Fruit fly (Drosophila melanogaster) whole organism, embryonic: ENCODE data around the gene CG10333.

ENCODE experiments used
- C15 ChIP-seq: fragments of 200-800 bp; sonication (Bioruptor generic); IDR thresholded peaks from 3 replicates; pipeline ENCODE4 v1.3.6; 2022; ENCODE audit warnings: missing biosample characterization, missing genetic modification characterization
- CG12219 ChIP-seq: fragments of 200-800 bp; sonication (Bioruptor generic); optimal IDR thresholded peaks from 3 replicates; lab custom pipeline; 2018; ENCODE audit warnings: missing biosample characterization, mild to moderate bottlenecking, missing genetic modification characterization
- CG12299 ChIP-seq: fragments of 200-800 bp; sonication (Bioruptor generic); optimal IDR thresholded peaks from 2 replicates; lab custom pipeline; 2018; ENCODE audit warnings: missing biosample characterization, mild to moderate bottlenecking, missing genetic modification characterization
- CG12391 ChIP-seq: fragments of 200-800 bp; sonication (Bioruptor generic); optimal IDR thresholded peaks from 3 replicates; lab custom pipeline; 2018; ENCODE audit warnings: missing biosample characterization, mild to moderate bottlenecking, missing genetic modification characterization, moderate library complexity
- CG15479 ChIP-seq: fragments of 200-800 bp; sonication (Bioruptor generic); optimal IDR thresholded peaks from 3 replicates; lab custom pipeline; 2019; ENCODE audit warnings: missing biosample characterization, mild to moderate bottlenecking, missing genetic modification characterization, moderate library complexity
- CG16813 ChIP-seq: fragments of 200-800 bp; sonication (Bioruptor generic); IDR thresholded peaks from 3 replicates; pipeline ENCODE4 v1.3.6; 2022; ENCODE audit warnings: missing biosample characterization, missing genetic modification characterization; ENCODE audit not compliant: partially characterized antibody
- CG17612 ChIP-seq: fragments of 200-800 bp; sonication (Bioruptor generic); IDR thresholded peaks from 2 replicates; pipeline ENCODE4 v1.3.6; 2022; ENCODE audit warnings: missing biosample characterization, missing genetic modification characterization
- CG1792 ChIP-seq: fragments of 200-800 bp; sonication (Bioruptor generic); optimal IDR thresholded peaks from 2 replicates; lab custom pipeline; 2016; ENCODE audit warnings: missing biosample characterization, missing genetic modification characterization
- CG18011 ChIP-seq: fragments of 200-800 bp; sonication (Bioruptor generic); optimal IDR thresholded peaks from 2 replicates; lab custom pipeline; 2017; ENCODE audit warnings: missing biosample characterization, missing genetic modification characterization, mild to moderate bottlenecking, moderate library complexity, missing genotype
- CG18619 ChIP-seq: fragments of 200-800 bp; sonication (Bioruptor generic); optimal IDR thresholded peaks from 3 replicates; lab custom pipeline; 2017; ENCODE audit warnings: missing biosample characterization, mild to moderate bottlenecking, missing genetic modification characterization
- CG2120 ChIP-seq: fragments of 200-800 bp; sonication (Bioruptor generic); optimal IDR thresholded peaks from 3 replicates; lab custom pipeline; 2016; ENCODE audit warnings: missing biosample characterization, missing genetic modification characterization
- CG31441 ChIP-seq: fragments of 200-800 bp; sonication (Bioruptor generic); IDR thresholded peaks from 2 replicates; pipeline ENCODE4 v1.3.6; 2022; ENCODE audit warnings: missing biosample characterization, missing genetic modification characterization
- CG34224 ChIP-seq: fragments of 200-800 bp; sonication (Bioruptor generic); IDR thresholded peaks from 3 replicates; pipeline ENCODE4 v1.3.6; 2022; ENCODE audit warnings: missing biosample characterization, missing genetic modification characterization; ENCODE audit not compliant: partially characterized antibody
- CG3847 ChIP-seq: fragments of 200-800 bp; sonication (Bioruptor generic); IDR thresholded peaks from 2 replicates; pipeline ENCODE4 v1.3.6; 2022; ENCODE audit warnings: missing biosample characterization, missing genetic modification characterization
- CG4360 ChIP-seq: fragments of 200-800 bp; sonication (Bioruptor generic); IDR thresholded peaks from 2 replicates; pipeline ENCODE4 v1.3.6; 2022; ENCODE audit warnings: missing biosample characterization, missing genetic modification characterization
- CG6854 ChIP-seq: fragments of 200-800 bp; sonication (Bioruptor generic); optimal IDR thresholded peaks from 3 replicates; lab custom pipeline; 2017; ENCODE audit warnings: missing biosample characterization, mild to moderate bottlenecking, missing genetic modification characterization
- CG8924 ChIP-seq: fragments of 200-800 bp; optimal IDR thresholded peaks from 3 replicates; lab custom pipeline; 2019; ENCODE audit warnings: missing biosample characterization, mild to moderate bottlenecking, missing genetic modification characterization, moderate library complexity
- Chrac-16 ChIP-seq: fragments of 200-800 bp; sonication (Bioruptor generic); optimal IDR thresholded peaks from 3 replicates; lab custom pipeline; 2016; ENCODE audit warnings: missing biosample characterization, missing genetic modification characterization
- Dip3 ChIP-seq: fragments of 200-800 bp; sonication (Bioruptor generic); optimal IDR thresholded peaks from 3 replicates; lab custom pipeline; 2016; ENCODE audit warnings: missing biosample characterization, missing genetic modification characterization
- HLH3B ChIP-seq: fragments of 200-800 bp; sonication (Bioruptor generic); IDR thresholded peaks from 2 replicates; pipeline ENCODE4 v1.3.6; 2022; ENCODE audit warnings: missing biosample characterization, missing genetic modification characterization
- Hr3 ChIP-seq: fragments of 200-800 bp; sonication (Bioruptor generic); optimal IDR thresholded peaks from 3 replicates; lab custom pipeline; 2016; ENCODE audit warnings: missing biosample characterization, missing genetic modification characterization
- Hsf ChIP-seq: fragments of 200-800 bp; sonication (Bioruptor generic); optimal IDR thresholded peaks from 3 replicates; lab custom pipeline; 2016; ENCODE audit warnings: missing biosample characterization, missing genetic modification characterization
- MTF-1 ChIP-seq: fragments of 200-800 bp; sonication (Bioruptor generic); optimal IDR thresholded peaks from 2 replicates; lab custom pipeline; 2018; ENCODE audit warnings: missing biosample characterization, mild to moderate bottlenecking, missing genetic modification characterization, borderline replicate concordance
- Med ChIP-seq: fragments of 200-800 bp; sonication (Bioruptor generic); peaks from one replicate; lab custom pipeline; 2016; ENCODE audit warnings: missing biosample characterization, missing genetic modification characterization, mild to moderate bottlenecking, inconsistent platforms, moderate library complexity
- Meics ChIP-seq: fragments of 200-800 bp; sonication (Bioruptor generic); optimal IDR thresholded peaks from 2 replicates; lab custom pipeline; 2017; ENCODE audit warnings: missing biosample characterization, mild to moderate bottlenecking, missing genetic modification characterization
- Myb ChIP-seq: fragments of 200-800 bp; sonication (Bioruptor generic); optimal IDR thresholded peaks from 2 replicates; lab custom pipeline; 2016; ENCODE audit warnings: missing biosample characterization, missing genetic modification characterization
- Opbp ChIP-seq: fragments of 200-800 bp; sonication (Bioruptor generic); IDR thresholded peaks from 3 replicates; pipeline ENCODE4 v1.3.6; 2022; ENCODE audit warnings: missing biosample characterization, missing genetic modification characterization; ENCODE audit not compliant: partially characterized antibody
- Stat92E ChIP-seq, 3 experiments: fragments of >200 bp in 2 of 3; fragments of 200-800 bp in 1 of 3; sonication (Bioruptor generic) in 1 of 3; optimal IDR thresholded peaks; 2 replicates each; lab custom pipeline; 2017 to 2019; ENCODE audit warnings: missing biosample characterization in 3 of 3, missing genetic modification characterization in 3 of 3, mild to moderate bottlenecking in 1 of 3, moderate library complexity in 1 of 3
- ara ChIP-seq: fragments of 200-800 bp; sonication (Bioruptor generic); IDR thresholded peaks from 2 replicates; pipeline ENCODE4 v1.3.6; 2022; ENCODE audit warnings: missing biosample characterization, missing genetic modification characterization
- az2 ChIP-seq: fragments of 200-800 bp; sonication (Bioruptor generic); optimal IDR thresholded peaks from 3 replicates; lab custom pipeline; 2016; ENCODE audit warnings: missing biosample characterization, missing genetic modification characterization
- bab2 ChIP-seq: fragments of 200-800 bp; sonication (Bioruptor generic); optimal IDR thresholded peaks from 2 replicates; lab custom pipeline; 2016; ENCODE audit warnings: missing biosample characterization, missing genetic modification characterization
- chinmo ChIP-seq: fragments of 200-800 bp; sonication (Bioruptor generic); IDR thresholded peaks from 4 replicates; pipeline ENCODE4 v1.3.6; 2022; ENCODE audit warnings: missing biosample characterization, missing genetic modification characterization; ENCODE audit not compliant: partially characterized antibody
- dmrt99B ChIP-seq: fragments of 200-800 bp; sonication (Bioruptor generic); optimal IDR thresholded peaks from 2 replicates; lab custom pipeline; 2018; ENCODE audit warnings: missing biosample characterization, mild to moderate bottlenecking, missing genetic modification characterization, moderate library complexity
- en ChIP-seq: fragments of 200-800 bp; sonication (Bioruptor generic); optimal IDR thresholded peaks from 2 replicates; lab custom pipeline; 2016; ENCODE audit warnings: missing biosample characterization, missing genetic modification characterization
- gem ChIP-seq: fragments of 200-800 bp; sonication (Bioruptor generic); optimal IDR thresholded peaks from 2 replicates; lab custom pipeline; 2019; ENCODE audit warnings: missing biosample characterization, mild to moderate bottlenecking, missing genetic modification characterization, moderate library complexity
- hkb ChIP-seq, 2 experiments: fragments of 200-800 bp in 1 of 2; fragments of >200 bp in 1 of 2; sonication (Bioruptor generic) in 1 of 2; IDR thresholded peaks in 1 of 2; optimal IDR thresholded peaks in 1 of 2; 2 replicates each; pipeline versions ENCODE4 v1.3.6 to Lab custom; 2017 to 2022; ENCODE audit warnings: missing biosample characterization in 1 of 2, missing genetic modification characterization in 1 of 2
- inv ChIP-seq: fragments of 200-800 bp; sonication (Bioruptor generic); IDR thresholded peaks from 2 replicates; pipeline ENCODE4 v1.3.6; 2022; ENCODE audit warnings: missing biosample characterization, missing genetic modification characterization; ENCODE audit not compliant: partially characterized antibody
- ken ChIP-seq: fragments of 200-800 bp; sonication (Bioruptor generic); IDR thresholded peaks from 3 replicates; pipeline ENCODE4 v1.3.6; 2022; ENCODE audit warnings: missing biosample characterization, missing genetic modification characterization
- klu ChIP-seq: fragments of 200-800 bp; sonication (Bioruptor generic); IDR thresholded peaks from 2 replicates; pipeline ENCODE4 v1.3.6; 2022; ENCODE audit warnings: missing biosample characterization, missing genetic modification characterization
- maf-S ChIP-seq: fragments of 200-800 bp; sonication (Bioruptor generic); optimal IDR thresholded peaks from 2 replicates; lab custom pipeline; 2016; ENCODE audit warnings: missing biosample characterization, missing genetic modification characterization
- oc ChIP-seq: fragments of 200-800 bp; sonication (Bioruptor generic); optimal IDR thresholded peaks from 2 replicates; lab custom pipeline; 2018; ENCODE audit warnings: missing biosample characterization, mild to moderate bottlenecking, missing genetic modification characterization, moderate library complexity
- sc ChIP-seq, 3 experiments: fragments of >200 bp in 2 of 3; fragments of 200-800 bp in 1 of 3; sonication (Bioruptor generic) in 1 of 3; optimal IDR thresholded peaks; 2 replicates in 2 of 3; 3 replicates in 1 of 3; lab custom pipeline; 2017; ENCODE audit warnings: mild to moderate bottlenecking in 1 of 3, missing biosample characterization in 1 of 3, missing genetic modification characterization in 1 of 3, missing genetic modification reagents in 1 of 3
- schlank ChIP-seq: fragments of 200-800 bp; sonication (Bioruptor generic); optimal IDR thresholded peaks from 2 replicates; lab custom pipeline; 2018; ENCODE audit warnings: missing biosample characterization, mild to moderate bottlenecking, missing genetic modification characterization
- sob ChIP-seq: fragments of 200-800 bp; sonication (Bioruptor generic); IDR thresholded peaks from 2 replicates; pipeline ENCODE4 v1.3.6; 2022; ENCODE audit warnings: missing biosample characterization, missing genetic modification characterization
- stc ChIP-seq: fragments of 200-800 bp; sonication (Bioruptor generic); IDR thresholded peaks from 2 replicates; pipeline ENCODE4 v1.3.6; 2022; ENCODE audit warnings: missing biosample characterization, missing genetic modification characterization
- tll ChIP-seq, 2 experiments: fragments of 200-800 bp in 1 of 2; fragments of >200 bp in 1 of 2; sonication (Bioruptor generic) in 1 of 2; optimal IDR thresholded peaks; 2 replicates each; lab custom pipeline; 2017 to 2019; ENCODE audit warnings: missing biosample characterization in 2 of 2, missing genetic modification characterization in 2 of 2, mild to moderate bottlenecking in 1 of 2, moderate library complexity in 1 of 2
- tx ChIP-seq: fragments of 200-800 bp; sonication (Bioruptor generic); optimal IDR thresholded peaks from 2 replicates; lab custom pipeline; 2016; ENCODE audit warnings: missing biosample characterization, missing genetic modification characterization
- vvl ChIP-seq: fragments of 200-800 bp; sonication (Bioruptor generic); IDR thresholded peaks from 2 replicates; pipeline ENCODE4 v1.3.6; 2022; ENCODE audit warnings: missing biosample characterization, missing genetic modification characterization
- wek ChIP-seq: fragments of 200-800 bp; sonication (Bioruptor generic); optimal IDR thresholded peaks from 3 replicates; lab custom pipeline; 2018; ENCODE audit warnings: missing biosample characterization, mild to moderate bottlenecking, missing genetic modification characterization, moderate library complexity
- yki ChIP-seq: fragments of >200 bp; optimal IDR thresholded peaks from 3 replicates; lab custom pipeline; 2018

The CG10333 gene

DNA sequence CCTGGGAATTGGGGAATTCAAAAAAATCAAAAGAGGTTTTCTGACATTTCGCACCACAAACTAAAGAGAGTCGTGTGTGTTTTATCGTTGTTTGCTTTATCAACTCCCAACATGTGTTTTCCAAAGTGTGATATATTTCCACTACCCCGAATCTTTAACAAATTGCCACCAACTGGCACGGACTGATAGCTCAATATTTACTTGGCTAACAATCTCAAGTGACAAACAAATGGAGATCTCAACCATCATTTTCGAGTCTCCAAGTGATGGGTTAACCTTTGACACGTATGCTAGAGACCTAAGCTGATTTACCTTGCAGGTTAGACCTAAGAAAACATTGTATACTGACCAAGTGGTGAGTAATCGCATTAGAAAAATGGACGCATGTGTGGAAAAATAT lies 18.8 kb downstream of the CG10333 start (continued):
- no peak for TF ChIP-seq CG2120 (GFP tag; lab: Kevin White, UChicago)
- 0 out of 2 replicates have a peak, but pooled peaks have one; percentile 4 for TF ChIP-seq vvl (GFP tag; lab: Robert Waterston, UW)
- TF ChIP-seq Opbp (GFP tag; lab: Robert Waterston, UW): no peak
- TF ChIP-seq tx: no peak
- TF ChIP-seq MTF-1 (GFP tag; lab: Kevin White, UChicago): peak; percentile 43
- TF ChIP-seq HLH3B (GFP tag; lab: Robert Waterston, UW): no peak
- peak; percentile 24 for TF ChIP-seq bab2 (GFP tag; lab: Kevin White, UChicago)
- TF ChIP-seq az2 (GFP tag; lab: Kevin White, UChicago): no peak
- no peak for TF ChIP-seq CG3847 (GFP tag; lab: Robert Waterston, UW)
- no peak for TF ChIP-seq Hr3
- no peak for TF ChIP-seq sc (optimal IDR thresholded peaks at IDR 0.05; lab: Kevin White, UChicago)
- peak; percentile 34 for TF ChIP-seq sc (GFP tag; optimal IDR thresholded peaks at IDR 0.05; lab: Kevin White, UChicago)
- TF ChIP-seq CG17612 (GFP tag; lab: Robert Waterston, UW): no peak
- no peak for TF ChIP-seq en
- TF ChIP-seq CG12299 (tag; lab: Kevin White, UChicago): no peak
- no peak for TF ChIP-seq ara (GFP tag; lab: Robert Waterston, UW)
- no peak for TF ChIP-seq Stat92E (GFP tag; optimal IDR thresholded peaks at IDR 0.05; lab: Kevin White, UChicago)
- TF ChIP-seq CG4360 (GFP tag; lab: Robert Waterston, UW): no peak
- TF ChIP-seq CG12391 (tag; lab: Kevin White, UChicago): no peak
- TF ChIP-seq sob (GFP tag; lab: Robert Waterston, UW): no peak
- TF ChIP-seq CG34224 (GFP tag; lab: Robert Waterston, UW): no peak
- no peak for TF ChIP-seq maf-S (GFP tag; lab: Kevin White, UChicago)
- no peak for TF ChIP-seq hkb (optimal IDR thresholded peaks at IDR 0.05; lab: Kevin White, UChicago)
- TF ChIP-seq hkb (GFP tag; IDR thresholded peaks at IDR 0.05; lab: Robert Waterston, UW): peak; percentile 34
- TF ChIP-seq CG8924 (tag; lab: Kevin White, UChicago): peak; percentile 9
- TF ChIP-seq CG12219 (GFP tag; lab: Kevin White, UChicago): no peak
- no peak for TF ChIP-seq Myb (GFP tag; lab: Kevin White, UChicago)
- no peak for TF ChIP-seq yki (lab: Kevin White, UChicago)
- TF ChIP-seq chinmo: 0 out of 4 replicates have a peak, but pooled peaks have one; percentile 15
- no peak for TF ChIP-seq CG16813 (GFP tag; lab: Robert Waterston, UW)
- no peak for TF ChIP-seq schlank (tag; lab: Kevin White, UChicago)
- TF ChIP-seq C15 (GFP tag; lab: Robert Waterston, UW): no peak
- peak in 1 of 2 experiments; percentile 78 for TF ChIP-seq tll (GFP tag; optimal IDR thresholded peaks at IDR 0.05; lab: Kevin White, UChicago)
- peak; percentile 28 for TF ChIP-seq gem (tag; lab: Kevin White, UChicago)
- TF ChIP-seq ken: no peak
- TF ChIP-seq oc (tag; lab: Kevin White, UChicago): no peak
- TF ChIP-seq klu (GFP tag; lab: Robert Waterston, UW): no peak
- TF ChIP-seq CG18619 (GFP tag; lab: Kevin White, UChicago): no peak
- peak; percentile 22; the same call in 1 of the 2 replicates for TF ChIP-seq CG31441 (GFP tag; lab: Robert Waterston, UW)
- TF ChIP-seq Dip3 (GFP tag; lab: Kevin White, UChicago): no peak
- TF ChIP-seq CG18011 (GFP tag; lab: Kevin White, UChicago): no peak
- no peak for TF ChIP-seq CG6854 (GFP tag; lab: Kevin White, UChicago)
- peak; percentile 14 for TF ChIP-seq Med
- no peak for TF ChIP-seq inv (GFP tag; lab: Robert Waterston, UW)
- TF ChIP-seq CG1792 (GFP tag; lab: Kevin White, UChicago): no peak
- TF ChIP-seq stc (GFP tag; lab: Robert Waterston, UW): no peak; the same call in 1 of the 2 replicates
- no peak for TF ChIP-seq Hsf (GFP tag; lab: Kevin White, UChicago)
- no peak for TF ChIP-seq Chrac-16 (GFP tag; lab: Kevin White, UChicago)
- peak; percentile 20 for TF ChIP-seq dmrt99B (tag; lab: Kevin White, UChicago)
- peak; percentile 34 for TF ChIP-seq Meics
- TF ChIP-seq wek (GFP tag; lab: Kevin White, UChicago): peak; percentile 50
- peak; percentile 52 for TF ChIP-seq CG15479
